Fruit fly (Drosophila melanogaster): Measurements from ENCODE around the gene Edem2.
A peak's percentile ranks its signal among the peaks of the same experiment; 100 is the strongest.

Edem2 gene

dm6 chr2L:13179095-13179494 lies 12.9 kb upstream of the Edem2 start, which contains the start of gene Alg7 (continued):
- peak; percentile 6 for TF ChIP-seq BEAF-32 (GFP tag; optimal IDR thresholded peaks at IDR 0.05)
- TF ChIP-seq pho (GFP tag; optimal IDR thresholded peaks at IDR 0.05), result no peak
- TF ChIP-seq CG8924 (tag; optimal IDR thresholded peaks at IDR 0.05), result peak; percentile 2
- TF ChIP-seq CG17361 (GFP tag; IDR thresholded peaks at IDR 0.05), result no peak
- no peak for TF ChIP-seq Drgx (GFP tag; IDR thresholded peaks at IDR 0.05)
- peak; percentile 19 for TF ChIP-seq CG14710 (tag; optimal IDR thresholded peaks at IDR 0.05)
- peak; percentile 16 for TF ChIP-seq stwl (tag; optimal IDR thresholded peaks at IDR 0.05)
- no peak for TF ChIP-seq gsb-n (tag; optimal IDR thresholded peaks at IDR 0.05)
- peak; percentile 55; the same call in 1 of the 3 replicates for TF ChIP-seq CG34422 (GFP tag; IDR thresholded peaks at IDR 0.05)
- no peak for TF ChIP-seq tio (GFP tag; optimal IDR thresholded peaks at IDR 0.05)
- peak; percentile 51 for TF ChIP-seq MESR4 (GFP tag; optimal IDR thresholded peaks at IDR 0.05)
- peak; percentile 43 for TF ChIP-seq gfzf (GFP tag; optimal IDR thresholded peaks at IDR 0.05)
- 0 out of 2 replicates have a peak, but pooled peaks have one; percentile 16 for TF ChIP-seq CG2129 (GFP tag; IDR thresholded peaks at IDR 0.05; ENCODE audit: partially characterized antibody)
- TF ChIP-seq MBD-R2 (GFP tag; IDR thresholded peaks at IDR 0.05), result peak; percentile 82
- TF ChIP-seq CG15479 (GFP tag; optimal IDR thresholded peaks at IDR 0.05), result peak; percentile 78
- no peak for TF ChIP-seq CG11085 (GFP tag; IDR thresholded peaks at IDR 0.05)

dm6 chr2L:13182415-13182814 lies 9.6 kb upstream of the Edem2 start, which contains the start of gene Mgat3:
TSS of gene Mgat3 (minus strand) at chr2L:13182596.
- TF ChIP-seq Myb (GFP tag; optimal IDR thresholded peaks at IDR 0.05), result peak; percentile 41
- peak; percentile 34 for TF ChIP-seq pzg (GFP tag; optimal IDR thresholded peaks at IDR 0.05)
- TF ChIP-seq stwl (tag; optimal IDR thresholded peaks at IDR 0.05), result peak; percentile 82
- TF ChIP-seq fu2 (GFP tag; optimal IDR thresholded peaks at IDR 0.05), result no peak
- peak; percentile 55 for TF ChIP-seq CG2116 (GFP tag; optimal IDR thresholded peaks at IDR 0.05)
- peak; percentile 13 for TF ChIP-seq BEAF-32 (GFP tag; optimal IDR thresholded peaks at IDR 0.05)
- TF ChIP-seq MTF-1 (GFP tag; optimal IDR thresholded peaks at IDR 0.05; ENCODE audit: borderline replicate concordance), result no peak
- TF ChIP-seq CG14710 (tag; optimal IDR thresholded peaks at IDR 0.05), result peak; percentile 29
- no peak for TF ChIP-seq CG2199 (GFP tag; IDR thresholded peaks at IDR 0.05)
- TF ChIP-seq MESR4 (GFP tag; optimal IDR thresholded peaks at IDR 0.05), result peak; percentile 16
- no peak for TF ChIP-seq CG31388 (GFP tag; optimal IDR thresholded peaks at IDR 0.05)
- peak; percentile 49 for TF ChIP-seq cad (GFP tag; optimal IDR thresholded peaks at IDR 0.05)
- peak; percentile 5 for TF ChIP-seq trem (tag; optimal IDR thresholded peaks at IDR 0.05)
- TF ChIP-seq Dref (GFP tag; IDR thresholded peaks at IDR 0.05), result peak; percentile 44
- TF ChIP-seq MBD-R2 (GFP tag; IDR thresholded peaks at IDR 0.05), result peak; percentile 46; the same call in 1 of the 2 replicates
- TF ChIP-seq CG7987 (GFP tag; optimal IDR thresholded peaks at IDR 0.05), result no peak
- peak; percentile 94 for TF ChIP-seq CG10267 (tag; optimal IDR thresholded peaks at IDR 0.05)
- TF ChIP-seq crol (GFP tag; IDR thresholded peaks at IDR 0.05), result peak; percentile 84
- no peak for TF ChIP-seq ro (GFP tag; IDR thresholded peaks at IDR 0.05)
- peak; percentile 1 for TF ChIP-seq Dp (GFP tag; optimal IDR thresholded peaks at IDR 0.05)
- peak; percentile 1 for TF ChIP-seq CG3995 (GFP tag; optimal IDR thresholded peaks at IDR 0.05)
- TF ChIP-seq CG10366 (GFP tag; IDR thresholded peaks at IDR 0.05), result no peak
- peak; percentile 28 for TF ChIP-seq gfzf (GFP tag; optimal IDR thresholded peaks at IDR 0.05)
- no peak for TF ChIP-seq sug (tag; optimal IDR thresholded peaks at IDR 0.05)
- peak; percentile 27 for TF ChIP-seq Med (GFP tag)
- TF ChIP-seq cas (GFP tag; IDR thresholded peaks at IDR 0.05), result no peak
- peak; percentile 48; the same call in 2 of the 3 replicates for TF ChIP-seq CG34224 (GFP tag; IDR thresholded peaks at IDR 0.05; ENCODE audit: partially characterized antibody)
- TF ChIP-seq YL-1 (GFP tag; optimal IDR thresholded peaks at IDR 0.05), result peak; percentile 35
- TF ChIP-seq crp (GFP tag; optimal IDR thresholded peaks at IDR 0.05), result peak; percentile 41 to 88
